Worm (Caenorhabditis elegans): ENCODE data around the gene T25B6.6.

- TF ChIP-seq nhr-11 (tag; optimal IDR thresholded peaks at IDR 0.05) (no peak), elt-3 (tag; optimal IDR thresholded peaks at IDR 0.05) (no peak), fkh-8 (tag; optimal IDR thresholded peaks at IDR 0.05) (no peak), nhr-76 (tag; optimal IDR thresholded peaks at IDR 0.05) (no peak), mdl-1 (tag; optimal IDR thresholded peaks at IDR 0.05) (no peak), fkh-10 (GFP tag; optimal IDR thresholded peaks at IDR 0.05) (no peak), nhr-77 (tag; optimal IDR thresholded peaks at IDR 0.05) (no peak), sox-4 (tag; optimal IDR thresholded peaks at IDR 0.05) (no peak), hpl-2 (GFP tag; optimal IDR thresholded peaks at IDR 0.05) (no peak)
These were observed 23.9 kb downstream of the T25B6.6 start, which contains the start of gene C24A3.1 for ce11 chrX:8998809-8999208.

Measured in whole organism, L1 larva.